Fruit fly (Drosophila melanogaster) whole organism, prepupa: ENCODE measurements around the gene Fum2.
A peak's percentile ranks its signal among the peaks of the same experiment; 100 is the strongest.

ENCODE experiments used
- CG10631 ChIP-seq: fragments of 200-800 bp; sonication (Bioruptor generic); optimal IDR thresholded peaks from 2 replicates; lab custom pipeline; 2016; ENCODE audit warnings: missing biosample characterization, missing genetic modification characterization
- CG10669 ChIP-seq: fragments of 200-800 bp; sonication (Bioruptor generic); optimal IDR thresholded peaks from 3 replicates; lab custom pipeline; 2018; ENCODE audit warnings: missing biosample characterization, mild to moderate bottlenecking, missing genetic modification characterization, moderate library complexity
- CG11294 ChIP-seq: fragments of 200-800 bp; sonication (Bioruptor generic); IDR thresholded peaks from 2 replicates; pipeline ENCODE4 v1.3.6; 2022; ENCODE audit warnings: missing biosample characterization, missing genetic modification characterization
- CG11902 ChIP-seq: fragments of 200-800 bp; sonication (Bioruptor generic); optimal IDR thresholded peaks from 3 replicates; lab custom pipeline; 2016; ENCODE audit warnings: missing biosample characterization, missing genetic modification characterization
- CG15336 ChIP-seq: fragments of 200-800 bp; sonication (Bioruptor generic); IDR thresholded peaks from 2 replicates; pipeline ENCODE4 v1.3.6; 2022; ENCODE audit warnings: missing biosample characterization, missing genetic modification characterization
- CG1621 ChIP-seq: fragments of 200-800 bp; sonication (Bioruptor generic); optimal IDR thresholded peaks from 3 replicates; lab custom pipeline; 2018; ENCODE audit warnings: missing biosample characterization, mild to moderate bottlenecking, missing genetic modification characterization
- CG16779 ChIP-seq: fragments of 200-800 bp; sonication (Bioruptor generic); optimal IDR thresholded peaks from 3 replicates; lab custom pipeline; 2017; ENCODE audit warnings: missing biosample characterization, mild to moderate bottlenecking, missing genetic modification characterization
- CG3032 ChIP-seq: fragments of 200-800 bp; optimal IDR thresholded peaks from 2 replicates; lab custom pipeline; 2019; ENCODE audit warnings: missing biosample characterization, mild to moderate bottlenecking, missing genetic modification characterization, moderate library complexity
- CG32006 ChIP-seq: fragments of 200-800 bp; sonication (Bioruptor generic); optimal IDR thresholded peaks from 3 replicates; lab custom pipeline; 2017; ENCODE audit warnings: missing biosample characterization, mild to moderate bottlenecking, missing genetic modification characterization
- CG34406 ChIP-seq: fragments of 200-800 bp; sonication (Bioruptor generic); optimal IDR thresholded peaks from 3 replicates; lab custom pipeline; 2016; ENCODE audit warnings: missing biosample characterization, missing genetic modification characterization
- CG3919 ChIP-seq: fragments of 200-800 bp; sonication (Bioruptor generic); optimal IDR thresholded peaks from 3 replicates; lab custom pipeline; 2016; ENCODE audit warnings: missing biosample characterization, missing genetic modification characterization
- CG4318 ChIP-seq: fragments of 200-800 bp; sonication (Bioruptor generic); optimal IDR thresholded peaks from 3 replicates; lab custom pipeline; 2017; ENCODE audit warnings: missing biosample characterization, mild to moderate bottlenecking, missing genetic modification characterization
- CG6276 ChIP-seq: fragments of 200-800 bp; sonication (Bioruptor generic); optimal IDR thresholded peaks from 2 replicates; lab custom pipeline; 2017; ENCODE audit warnings: missing biosample characterization, mild to moderate bottlenecking, missing genetic modification characterization
- CG6808 ChIP-seq: fragments of 200-800 bp; sonication (Bioruptor generic); optimal IDR thresholded peaks from 3 replicates; lab custom pipeline; 2017; ENCODE audit warnings: missing biosample characterization, missing genetic modification characterization, mild to moderate bottlenecking, moderate library complexity, missing genetic modification reagents
- CG7368 ChIP-seq: fragments of 200-800 bp; sonication (Bioruptor generic); optimal IDR thresholded peaks from 3 replicates; lab custom pipeline; 2016; ENCODE audit warnings: missing biosample characterization, missing genetic modification characterization
- CG8632 ChIP-seq: fragments of 200-800 bp; sonication (Bioruptor generic); optimal IDR thresholded peaks from 3 replicates; lab custom pipeline; 2016; ENCODE audit warnings: missing biosample characterization, missing genetic modification characterization
- Eip75B ChIP-seq: fragments of 200-800 bp; sonication (Bioruptor generic); optimal IDR thresholded peaks from 3 replicates; lab custom pipeline; 2016; ENCODE audit warnings: missing biosample characterization, missing genetic modification characterization
- Eip78C ChIP-seq: fragments of 200-800 bp; sonication (Bioruptor generic); peaks from one replicate; lab custom pipeline; 2016; ENCODE audit warnings: missing biosample characterization, missing genetic modification characterization
- Eip93F ChIP-seq: fragments of 200-800 bp; sonication (Bioruptor generic); optimal IDR thresholded peaks from 2 replicates; lab custom pipeline; 2016; ENCODE audit warnings: missing biosample characterization, mild to moderate bottlenecking, missing genetic modification characterization
- Ets21C ChIP-seq: fragments of 200-800 bp; sonication (Bioruptor generic); optimal IDR thresholded peaks from 3 replicates; lab custom pipeline; 2016; ENCODE audit warnings: missing biosample characterization, missing genetic modification characterization
- Ets96B ChIP-seq: fragments of 200-800 bp; optimal IDR thresholded peaks from 2 replicates; lab custom pipeline; 2019; ENCODE audit warnings: missing biosample characterization, mild to moderate bottlenecking, missing genetic modification characterization, moderate library complexity
- Hr38 ChIP-seq: sonication (Bioruptor generic); optimal IDR thresholded peaks from 2 replicates; lab custom pipeline; 2016; ENCODE audit warnings: missing biosample characterization, missing genetic modification characterization
- Hr4 ChIP-seq: fragments of 200-800 bp; sonication (Bioruptor generic); optimal IDR thresholded peaks from 3 replicates; lab custom pipeline; 2016; ENCODE audit warnings: missing biosample characterization, missing genetic modification characterization
- Lpt ChIP-seq: fragments of 200-800 bp; sonication (Bioruptor generic); optimal IDR thresholded peaks from 3 replicates; lab custom pipeline; 2016; ENCODE audit warnings: missing biosample characterization, missing genetic modification characterization
- Met ChIP-seq: fragments of 200-800 bp; sonication (Bioruptor generic); optimal IDR thresholded peaks from 3 replicates; lab custom pipeline; 2016; ENCODE audit warnings: missing biosample characterization, missing genetic modification characterization
- Smox ChIP-seq: fragments of 200-800 bp; sonication (Bioruptor generic); optimal IDR thresholded peaks from 3 replicates; lab custom pipeline; 2016; ENCODE audit warnings: missing biosample characterization, missing genetic modification characterization
- Sox14 ChIP-seq: fragments of 200-800 bp; sonication (Bioruptor generic); optimal IDR thresholded peaks from 3 replicates; lab custom pipeline; 2016; ENCODE audit warnings: missing biosample characterization, missing genetic modification characterization
- Sox15 ChIP-seq: fragments of 200-800 bp; sonication (Bioruptor generic); optimal IDR thresholded peaks from 3 replicates; lab custom pipeline; 2016; ENCODE audit warnings: missing biosample characterization, missing genetic modification characterization
- achi ChIP-seq: fragments of 200-800 bp; sonication (Bioruptor generic); optimal IDR thresholded peaks from 3 replicates; lab custom pipeline; 2016; ENCODE audit warnings: missing biosample characterization, missing genetic modification characterization
- acj6 ChIP-seq: fragments of 200-800 bp; sonication (Bioruptor generic); optimal IDR thresholded peaks from 3 replicates; lab custom pipeline; 2016; ENCODE audit warnings: missing biosample characterization, missing genetic modification characterization
- cyc ChIP-seq: fragments of 200-800 bp; sonication (Bioruptor generic); optimal IDR thresholded peaks from 3 replicates; lab custom pipeline; 2016; ENCODE audit warnings: missing biosample characterization, missing genetic modification characterization
- dsx ChIP-seq: fragments of 200-800 bp; optimal IDR thresholded peaks from 3 replicates; lab custom pipeline; 2019; ENCODE audit warnings: missing biosample characterization, mild to moderate bottlenecking, missing genetic modification characterization, moderate library complexity; ENCODE audit not compliant: poor library complexity, severe bottlenecking
- eg ChIP-seq: fragments of 200-800 bp; sonication (Bioruptor generic); IDR thresholded peaks from 3 replicates; pipeline ENCODE4 v1.3.6; 2022; ENCODE audit warnings: missing biosample characterization, missing genetic modification characterization
- esn ChIP-seq: fragments of 200-800 bp; sonication (Bioruptor generic); optimal IDR thresholded peaks from 2 replicates; lab custom pipeline; 2016; ENCODE audit warnings: missing biosample characterization, mild to moderate bottlenecking, missing genetic modification characterization, moderate library complexity
- fd59A ChIP-seq: fragments of 200-800 bp; sonication (Bioruptor generic); optimal IDR thresholded peaks from 2 replicates; lab custom pipeline; 2017; ENCODE audit warnings: missing biosample characterization, mild to moderate bottlenecking, missing genetic modification characterization, missing genetic modification reagents
- lz ChIP-seq: fragments of 200-800 bp; sonication (Bioruptor generic); optimal IDR thresholded peaks from 3 replicates; lab custom pipeline; 2016; ENCODE audit warnings: missing biosample characterization, missing genetic modification characterization
- net ChIP-seq: fragments of 200-800 bp; sonication (Bioruptor generic); optimal IDR thresholded peaks from 3 replicates; lab custom pipeline; 2016; ENCODE audit warnings: missing biosample characterization, missing genetic modification characterization
- pdm3 ChIP-seq: fragments of 200-800 bp; sonication (Bioruptor generic); optimal IDR thresholded peaks from 3 replicates; lab custom pipeline; 2016; ENCODE audit warnings: missing biosample characterization, missing genetic modification characterization
- salr ChIP-seq, 2 experiments: fragments of 200-800 bp; sonication (Bioruptor generic); optimal IDR thresholded peaks; 3 replicates each; lab custom pipeline; 2016 to 2018; ENCODE audit warnings: missing biosample characterization in 2 of 2, missing genetic modification characterization in 2 of 2, mild to moderate bottlenecking in 1 of 2
- spab ChIP-seq: fragments of 200-800 bp; sonication (Bioruptor generic); optimal IDR thresholded peaks from 2 replicates; lab custom pipeline; 2017; ENCODE audit warnings: missing biosample characterization, mild to moderate bottlenecking, missing genetic modification characterization, missing genetic modification reagents
- ss ChIP-seq, 2 experiments: fragments of 200-800 bp; sonication (Bioruptor generic); optimal IDR thresholded peaks; 2 replicates in 1 of 2; 3 replicates in 1 of 2; lab custom pipeline; 2017 to 2018; ENCODE audit warnings: mild to moderate bottlenecking in 2 of 2, missing biosample characterization in 2 of 2, missing genetic modification characterization in 2 of 2, moderate library complexity in 1 of 2
- svp ChIP-seq: fragments of 200-800 bp; sonication (Bioruptor generic); peaks from one replicate; lab custom pipeline; 2016; ENCODE audit warnings: missing biosample characterization, missing genetic modification characterization
- topi ChIP-seq: fragments of 200-800 bp; sonication (Bioruptor generic); optimal IDR thresholded peaks from 3 replicates; lab custom pipeline; 2016; ENCODE audit warnings: missing biosample characterization, missing genetic modification characterization

Gene Fum2

dm6 chrX:6703957-6704356 lies 22.4 kb downstream of the Fum2 start (continued):
- TF ChIP-seq Eip78C (peak; percentile 70), Lpt (no peak), Eip93F (GFP tag; lab: Kevin White, UChicago) (no peak), acj6 (GFP tag; lab: Kevin White, UChicago) (peak; percentile 30), achi (peak; percentile 16), CG11902 (GFP tag; lab: Kevin White, UChicago) (no peak), cyc (GFP tag; lab: Kevin White, UChicago) (no peak)

dm6 chrX:6705059-6705802 lies 23.7 kb downstream of the Fum2 start:
- TF ChIP-seq Met (GFP tag; lab: Kevin White, UChicago) (peak; percentile 7), topi (GFP tag; lab: Kevin White, UChicago) (peak; percentile 32), pdm3 (GFP tag; lab: Kevin White, UChicago) (peak; percentile 20), salr (GFP tag; optimal IDR thresholded peaks at IDR 0.05; lab: Kevin White, UChicago) (peak; percentile 5 to 32), esn (GFP tag; lab: Kevin White, UChicago) (peak; percentile 56), CG7368 (GFP tag; lab: Kevin White, UChicago) (no peak), CG6808 (peak; percentile 46), fd59A (GFP tag; lab: Kevin White, UChicago) (peak; percentile 7), ss (GFP tag; optimal IDR thresholded peaks at IDR 0.05; lab: Kevin White, UChicago) (peak in 1 of 2 experiments; percentile 48), CG3919 (GFP tag; lab: Kevin White, UChicago) (peak; percentile 0), Smox (GFP tag; lab: Kevin White, UChicago) (peak; percentile 22), lz (GFP tag; lab: Kevin White, UChicago) (peak; percentile 30), Eip93F (GFP tag; lab: Kevin White, UChicago) (no peak), Hr4 (peak; percentile 59), CG11902 (GFP tag; lab: Kevin White, UChicago) (no peak), cyc (GFP tag; lab: Kevin White, UChicago) (no peak), CG34406 (no peak), dsx (GFP tag; lab: Kevin White, UChicago) (peak; percentile 26), CG4318 (GFP tag; lab: Kevin White, UChicago) (peak; percentile 34), CG11294 (no peak), acj6 (GFP tag; lab: Kevin White, UChicago) (peak; percentile 25), CG10669 (peak; percentile 40), CG8632 (GFP tag; lab: Kevin White, UChicago) (peak; percentile 16), Sox15 (GFP tag; lab: Kevin White, UChicago) (no peak), CG16779 (tag; lab: Kevin White, UChicago) (no peak), CG3032 (tag; lab: Kevin White, UChicago) (peak; percentile 26), CG15336 (peak; percentile 52; the same call in 1 of the 2 replicates), svp (GFP tag; lab: Kevin White, UChicago) (peak; percentile 86), Eip78C (peak; percentile 91), Hr38 (no peak), achi (peak; percentile 40), CG6276 (GFP tag; lab: Kevin White, UChicago) (peak; percentile 21), Ets21C (GFP tag; lab: Kevin White, UChicago) (peak; percentile 24), Lpt (peak; percentile 1), CG10631 (GFP tag; lab: Kevin White, UChicago) (peak; percentile 43), spab (peak; percentile 28), eg (GFP tag; lab: Robert Waterston, UW) (0 out of 3 replicates have a peak, but pooled peaks have one; percentile 16), Sox14 (GFP tag; lab: Kevin White, UChicago) (peak; percentile 46), net (GFP tag; lab: Kevin White, UChicago) (no peak), Ets96B (tag; lab: Kevin White, UChicago) (peak; percentile 15), CG32006 (peak; percentile 54), Eip75B (GFP tag; lab: Kevin White, UChicago) (peak; percentile 49), CG1621 (tag; lab: Kevin White, UChicago) (peak; percentile 19)
